Fruit fly (Drosophila melanogaster): Measurements from ENCODE around the gene Lsd-2.

Gene Lsd-2

DNA sequence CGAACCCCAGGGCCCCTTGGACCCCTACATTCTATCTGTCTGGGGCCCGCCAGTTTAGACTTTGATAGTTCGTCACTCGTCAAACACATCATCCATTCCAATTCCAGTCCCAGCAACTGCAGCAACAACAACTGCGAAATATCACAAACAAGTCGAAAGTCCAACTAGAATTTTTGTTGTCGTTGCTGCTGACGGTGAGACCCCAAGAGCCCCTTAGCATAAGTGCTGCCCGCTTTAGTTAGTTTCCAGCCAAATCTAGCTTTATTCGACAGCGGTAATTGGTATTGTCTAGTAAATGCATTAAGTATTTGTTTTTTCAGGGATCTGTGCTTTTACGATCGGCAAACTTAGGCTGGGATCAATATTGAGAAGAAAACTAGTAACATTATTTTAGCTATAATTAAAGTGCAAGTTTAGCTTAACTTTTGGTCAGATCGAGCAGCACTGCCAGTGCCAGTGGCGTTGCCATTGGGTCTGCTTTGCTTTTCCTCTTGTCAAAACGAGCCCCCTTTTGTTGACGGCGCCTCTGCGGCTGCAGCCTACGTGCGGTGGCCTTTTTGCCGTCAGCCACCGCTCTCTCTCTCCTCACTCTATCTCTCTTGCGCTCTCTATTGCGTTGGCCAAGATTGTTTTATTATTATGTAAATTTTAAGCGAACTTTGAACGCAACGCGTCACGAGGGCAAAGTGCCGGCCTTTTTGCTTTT lies 1.2 kb downstream of the Lsd-2 start (continued):
- peak; percentile 70 for TF ChIP-seq psq (GFP tag; optimal IDR thresholded peaks at IDR 0.05)
- peak; percentile 94 for TF ChIP-seq tx (GFP tag; optimal IDR thresholded peaks at IDR 0.05)
- no peak for TF ChIP-seq Kr (GFP tag; optimal IDR thresholded peaks at IDR 0.05)
- TF ChIP-seq CG11723 (GFP tag; optimal IDR thresholded peaks at IDR 0.05), result peak; percentile 85
- TF ChIP-seq crc (GFP tag; optimal IDR thresholded peaks at IDR 0.05), result peak; percentile 93
- TF ChIP-seq sna (GFP tag; IDR thresholded peaks at IDR 0.05; ENCODE audit: partially characterized antibody), result no peak
- peak; percentile 80 for TF ChIP-seq D19A (tag; optimal IDR thresholded peaks at IDR 0.05)
- peak; percentile 37; the same call in 1 of the 2 replicates for TF ChIP-seq dan (GFP tag; IDR thresholded peaks at IDR 0.05)
- TF ChIP-seq Max (GFP tag; optimal IDR thresholded peaks at IDR 0.05), result peak; percentile 58
- TF ChIP-seq Antp (GFP tag; optimal IDR thresholded peaks at IDR 0.05), result peak; percentile 95
- peak; percentile 96 for TF ChIP-seq CG11456 (GFP tag; IDR thresholded peaks at IDR 0.05)
- TF ChIP-seq pros (GFP tag; optimal IDR thresholded peaks at IDR 0.05), result peak; percentile 23
- peak; percentile 71; the same call in 1 of the 2 replicates for TF ChIP-seq Gsc (GFP tag; IDR thresholded peaks at IDR 0.05)
- peak; percentile 88 for TF ChIP-seq Atf3 (GFP tag; optimal IDR thresholded peaks at IDR 0.05)
- peak; percentile 91 for TF ChIP-seq vvl (GFP tag; IDR thresholded peaks at IDR 0.05)
- TF ChIP-seq Med (GFP tag), result peak; percentile 98
- peak; percentile 81 for TF ChIP-seq caup (GFP tag; optimal IDR thresholded peaks at IDR 0.05; ENCODE audit: severe bottlenecking)
- TF ChIP-seq CG14014 (GFP tag; IDR thresholded peaks at IDR 0.05), result peak; percentile 90
- peak; percentile 76 for TF ChIP-seq CG17612 (GFP tag; IDR thresholded peaks at IDR 0.05)
- peak; percentile 94 for TF ChIP-seq Fer1 (GFP tag; optimal IDR thresholded peaks at IDR 0.05)
- TF ChIP-seq tll (GFP tag; optimal IDR thresholded peaks at IDR 0.05), result no peak
- TF ChIP-seq Fer2 (tag; optimal IDR thresholded peaks at IDR 0.05), result peak; percentile 67
- peak; percentile 72 for TF ChIP-seq odd (GFP tag; optimal IDR thresholded peaks at IDR 0.05)
- TF ChIP-seq CG12155 (GFP tag; optimal IDR thresholded peaks at IDR 0.05), result peak; percentile 88
- peak; percentile 91 for TF ChIP-seq ind (GFP tag; optimal IDR thresholded peaks at IDR 0.05)
- TF ChIP-seq CG8478 (optimal IDR thresholded peaks at IDR 0.05), result no peak
- peak; percentile 86 for TF ChIP-seq CoRest (tag; optimal IDR thresholded peaks at IDR 0.05)
- peak; percentile 68 for TF ChIP-seq Ets97D (GFP tag; optimal IDR thresholded peaks at IDR 0.05)
- TF ChIP-seq CG7372 (GFP tag; IDR thresholded peaks at IDR 0.05), result peak; percentile 83
- TF ChIP-seq CG3726 (GFP tag; IDR thresholded peaks at IDR 0.05), result peak; percentile 64; the same call in 1 of the 3 replicates
- peak; percentile 84 for TF ChIP-seq otp (GFP tag; IDR thresholded peaks at IDR 0.05)
- peak; percentile 70 for TF ChIP-seq CG4617 (GFP tag; optimal IDR thresholded peaks at IDR 0.05; ENCODE audit: borderline replicate concordance)
- TF ChIP-seq cwo (GFP tag; optimal IDR thresholded peaks at IDR 0.05), result peak; percentile 88
- peak; percentile 44 for TF ChIP-seq CG31388 (GFP tag; optimal IDR thresholded peaks at IDR 0.05)
- TF ChIP-seq Neu2 (GFP tag; optimal IDR thresholded peaks at IDR 0.05; ENCODE audit: borderline replicate concordance), result peak; percentile 47
- TF ChIP-seq CG12104 (GFP tag; optimal IDR thresholded peaks at IDR 0.05), result peak; percentile 84
- TF ChIP-seq ems (GFP tag; optimal IDR thresholded peaks at IDR 0.05), result peak; percentile 91
- peak; percentile 84 for TF ChIP-seq CG10654 (GFP tag; optimal IDR thresholded peaks at IDR 0.05)
- peak; percentile 81 for TF ChIP-seq kay (GFP tag; optimal IDR thresholded peaks at IDR 0.05)
- no peak for TF ChIP-seq usp (GFP tag; optimal IDR thresholded peaks at IDR 0.05)
- peak; percentile 84 for TF ChIP-seq CG1603 (tag; optimal IDR thresholded peaks at IDR 0.05)
- TF ChIP-seq disco-r (GFP tag; optimal IDR thresholded peaks at IDR 0.05), result peak; percentile 77
- peak; percentile 62 for TF ChIP-seq ap (GFP tag; IDR thresholded peaks at IDR 0.05)
- TF ChIP-seq tup (GFP tag; optimal IDR thresholded peaks at IDR 0.05), result peak; percentile 82
- peak; percentile 64 for TF ChIP-seq CG7928 (GFP tag; optimal IDR thresholded peaks at IDR 0.05)
- peak; percentile 83 for TF ChIP-seq CG6683 (GFP tag; optimal IDR thresholded peaks at IDR 0.05)
- TF ChIP-seq CrebB (tag; optimal IDR thresholded peaks at IDR 0.05), result peak; percentile 84
- TF ChIP-seq pan (optimal IDR thresholded peaks at IDR 0.05), result no peak
- TF ChIP-seq pan (GFP tag; optimal IDR thresholded peaks at IDR 0.05 in 1 of 2, IDR thresholded peaks at IDR 0.05 in 1 of 2), result peak in 1 of 2 experiments; percentile 89
- no peak for TF ChIP-seq Elba2 (GFP tag; optimal IDR thresholded peaks at IDR 0.05)
